Worm (Caenorhabditis elegans) whole organism, L1 larva: ENCODE data around the gene M60.6.

Experiments
- F16B12.6 ChIP-seq: fragments of 150-350 bp; optimal IDR thresholded peaks from 2 replicates; lab custom pipeline; 2014; ENCODE audit warnings: missing biosample characterization, missing genetic modification characterization
- aha-1 ChIP-seq: fragments of 150-350 bp; optimal IDR thresholded peaks from 2 replicates; lab custom pipeline; 2014; ENCODE audit warnings: missing biosample characterization, missing genetic modification characterization
- alr-1 ChIP-seq: fragments of 200-800 bp; sonication (Bioruptor generic); optimal IDR thresholded peaks from 2 replicates; lab custom pipeline; 2018; ENCODE audit warnings: borderline replicate concordance, mild to moderate bottlenecking, missing genetic modification characterization, missing compliant biosample characterization
- aly-2 ChIP-seq: fragments of 150-350 bp; optimal IDR thresholded peaks from 2 replicates; lab custom pipeline; 2014; ENCODE audit warnings: missing biosample characterization, missing genetic modification characterization
- ceh-82 ChIP-seq, 3 experiments: fragments of 150-350 bp in 1 of 3; sonication (generic microtip) in 2 of 3; optimal IDR thresholded peaks; 2 replicates each; lab custom pipeline; 2014 to 2017; ENCODE audit warnings: missing biosample characterization in 3 of 3, missing genetic modification characterization in 3 of 3
- ceh-88 ChIP-seq: fragments of 200-800 bp; sonication (Bioruptor generic); IDR thresholded peaks from 2 replicates; pipeline ENCODE4 v1.3.6; 2022; ENCODE audit warnings: missing genetic modification characterization, missing compliant biosample characterization
- dsc-1 ChIP-seq: sonication (generic microtip); optimal IDR thresholded peaks from 2 replicates; lab custom pipeline; 2016; ENCODE audit warnings: mild to moderate bottlenecking, missing genetic modification characterization, missing compliant biosample characterization
- efl-1 ChIP-seq, 4 experiments: fragments of 150-350 bp; optimal IDR thresholded peaks in 3 of 4; peaks in 1 of 4; 1 replicate in 1 of 4; 2 replicates in 3 of 4; lab custom pipeline; 2014; ENCODE audit warnings: missing biosample characterization in 2 of 4, missing genetic modification characterization in 2 of 4, missing genetic modification reagents in 2 of 4
- egl-13 ChIP-seq: sonication (generic microtip); optimal IDR thresholded peaks from 2 replicates; lab custom pipeline; 2016; ENCODE audit warnings: missing genotype, missing genetic modification reagents, missing genetic modification characterization, missing compliant biosample characterization
- egl-27 ChIP-seq, 2 experiments: fragments of 150-350 bp in 1 of 2; sonication (generic microtip); optimal IDR thresholded peaks; 3 replicates each; lab custom pipeline; 2017 to 2018; ENCODE audit warnings: missing biosample characterization in 2 of 2, missing genetic modification characterization in 2 of 2, missing genetic modification reagents in 2 of 2
- elt-2 ChIP-seq: sonication (generic microtip); optimal IDR thresholded peaks from 2 replicates; lab custom pipeline; 2016; ENCODE audit warnings: missing genetic modification characterization, mild to moderate bottlenecking, inconsistent platforms, missing compliant biosample characterization, missing genetic modification reagents
- ets-5 ChIP-seq: fragments of 200-800 bp; sonication (Bioruptor generic); IDR thresholded peaks from 2 replicates; pipeline ENCODE4 v1.3.6; 2022; ENCODE audit warnings: missing genetic modification characterization, missing compliant biosample characterization
- fkh-10 ChIP-seq: sonication (generic microtip); optimal IDR thresholded peaks from 2 replicates; lab custom pipeline; 2017; ENCODE audit warnings: missing biosample characterization, missing genetic modification reagents, missing genetic modification characterization
- fkh-4 ChIP-seq: sonication (generic microtip); optimal IDR thresholded peaks from 2 replicates; lab custom pipeline; 2016; ENCODE audit warnings: missing compliant biosample characterization, missing genetic modification characterization, borderline replicate concordance
- fos-1 ChIP-seq: fragments of 150-350 bp; optimal IDR thresholded peaks from 2 replicates; lab custom pipeline; 2014; ENCODE audit warnings: missing biosample characterization, missing genetic modification characterization
- grh-1 ChIP-seq: fragments of 200-800 bp; sonication (Bioruptor generic); IDR thresholded peaks from 2 replicates; pipeline ENCODE4 v1.3.6; 2022; ENCODE audit warnings: missing genetic modification reagents, missing genetic modification characterization, missing compliant biosample characterization
- hlh-4 ChIP-seq: sonication (generic microtip); optimal IDR thresholded peaks from 2 replicates; lab custom pipeline; 2016; ENCODE audit warnings: mild to moderate bottlenecking, missing genetic modification characterization, missing compliant biosample characterization
- irx-1 ChIP-seq: sonication (generic microtip); optimal IDR thresholded peaks from 2 replicates; lab custom pipeline; 2016; ENCODE audit warnings: missing genetic modification characterization, missing compliant biosample characterization
- isw-1 ChIP-seq: fragments of 200-800 bp; sonication (Bioruptor generic); IDR thresholded peaks from 2 replicates; pipeline ENCODE4 v1.3.6; 2022; ENCODE audit warnings: missing genetic modification characterization, missing compliant biosample characterization
- lin-13 ChIP-seq: fragments of 150-350 bp; optimal IDR thresholded peaks from 2 replicates; lab custom pipeline; 2014; ENCODE audit warnings: missing biosample characterization, missing genetic modification reagents, missing genetic modification characterization
- lin-14 ChIP-seq: fragments of 200-800 bp; sonication (Bioruptor generic); optimal IDR thresholded peaks from 2 replicates; lab custom pipeline; 2018; ENCODE audit warnings: mild to moderate bottlenecking, missing genetic modification characterization, moderate library complexity, missing compliant biosample characterization
- lin-35 ChIP-seq, 2 experiments: fragments of 150-350 bp; optimal IDR thresholded peaks; 2 replicates each; lab custom pipeline; 2014; ENCODE audit warnings: missing biosample characterization in 2 of 2, missing genetic modification characterization in 2 of 2, missing genetic modification reagents in 2 of 2
- lin-39 ChIP-seq: fragments of 150-350 bp; optimal IDR thresholded peaks from 2 replicates; lab custom pipeline; 2014; ENCODE audit warnings: missing biosample characterization, missing genetic modification reagents, missing genetic modification characterization
- lir-3 ChIP-seq: sonication (generic microtip); optimal IDR thresholded peaks from 2 replicates; lab custom pipeline; 2016; ENCODE audit warnings: mild to moderate bottlenecking, missing genetic modification characterization, moderate library complexity, missing compliant biosample characterization; ENCODE audit not compliant: poor library complexity
- lsy-2 ChIP-seq, 2 experiments: fragments of 150-350 bp; optimal IDR thresholded peaks; 2 replicates each; lab custom pipeline; 2014; ENCODE audit warnings: missing biosample characterization in 2 of 2, missing genetic modification characterization in 2 of 2
- mdl-1 ChIP-seq, 2 experiments: fragments of 150-350 bp; optimal IDR thresholded peaks; 2 replicates each; lab custom pipeline; 2014 to 2017; ENCODE audit warnings: missing biosample characterization in 2 of 2, missing genetic modification characterization in 2 of 2, inconsistent platforms in 1 of 2
- mef-2 ChIP-seq: fragments of 150-350 bp; optimal IDR thresholded peaks from 2 replicates; lab custom pipeline; 2014; ENCODE audit warnings: missing biosample characterization, missing genetic modification characterization
- mep-1 ChIP-seq: fragments of 150-350 bp; optimal IDR thresholded peaks from 2 replicates; lab custom pipeline; 2014; ENCODE audit warnings: missing biosample characterization, missing genetic modification characterization
- nhr-11 ChIP-seq: fragments of 150-350 bp; optimal IDR thresholded peaks from 2 replicates; lab custom pipeline; 2014; ENCODE audit warnings: missing biosample characterization, missing genetic modification characterization
- nhr-19 ChIP-seq: fragments of 200-800 bp; sonication (Bioruptor generic); conservative IDR thresholded peaks from 2 replicates; pipeline ENCODE4 v1.3.6; 2022; ENCODE audit warnings: missing genetic modification characterization, missing compliant biosample characterization
- nhr-20 ChIP-seq: sonication (generic microtip); optimal IDR thresholded peaks from 2 replicates; lab custom pipeline; 2016; ENCODE audit warnings: mild to moderate bottlenecking, missing genetic modification characterization, missing compliant biosample characterization
- nhr-237 ChIP-seq: fragments of 150-350 bp; optimal IDR thresholded peaks from 2 replicates; lab custom pipeline; 2014; ENCODE audit warnings: missing biosample characterization, missing genetic modification characterization
- nhr-28 ChIP-seq: fragments of 150-350 bp; optimal IDR thresholded peaks from 2 replicates; lab custom pipeline; 2014; ENCODE audit warnings: missing biosample characterization, missing genetic modification characterization
- nhr-47 ChIP-seq: sonication (generic microtip); optimal IDR thresholded peaks from 2 replicates; lab custom pipeline; 2016; ENCODE audit warnings: mild to moderate bottlenecking, missing genetic modification characterization, moderate library complexity, missing compliant biosample characterization
- nhr-71 ChIP-seq: sonication (generic microtip); optimal IDR thresholded peaks from 2 replicates; lab custom pipeline; 2016; ENCODE audit warnings: mild to moderate bottlenecking, missing genetic modification characterization, moderate library complexity, missing compliant biosample characterization
- nhr-76 ChIP-seq: sonication (generic microtip); optimal IDR thresholded peaks from 2 replicates; lab custom pipeline; 2017; ENCODE audit warnings: missing biosample characterization, missing genetic modification characterization
- nhr-77 ChIP-seq: fragments of 150-350 bp; optimal IDR thresholded peaks from 2 replicates; lab custom pipeline; 2014; ENCODE audit warnings: missing biosample characterization, missing genetic modification characterization
- nhr-84 ChIP-seq: sonication (generic microtip); optimal IDR thresholded peaks from 2 replicates; lab custom pipeline; 2017; ENCODE audit warnings: missing biosample characterization, missing genetic modification characterization
- nhr-85 ChIP-seq: sonication (generic microtip); peaks from one replicate; lab custom pipeline; 2016; ENCODE audit warnings: missing genetic modification characterization, inconsistent platforms, missing compliant biosample characterization
- pag-3 ChIP-seq: sonication (generic microtip); optimal IDR thresholded peaks from 2 replicates; lab custom pipeline; 2017; ENCODE audit warnings: missing genetic modification characterization, mild to moderate bottlenecking, missing compliant biosample characterization, antibody characterized with exemption, borderline replicate concordance; ENCODE audit not compliant: insufficient read depth
- pax-3 ChIP-seq: fragments of 200-800 bp; sonication (Bioruptor generic); optimal IDR thresholded peaks from 2 replicates; lab custom pipeline; 2018; ENCODE audit warnings: mild to moderate bottlenecking, missing genetic modification characterization, moderate library complexity, missing compliant biosample characterization
- pqm-1 ChIP-seq: sonication (generic microtip); optimal IDR thresholded peaks from 3 replicates; lab custom pipeline; 2017; ENCODE audit warnings: missing biosample characterization, missing genetic modification characterization
- skn-1 ChIP-seq: fragments of 150-350 bp; optimal IDR thresholded peaks from 2 replicates; lab custom pipeline; 2014; ENCODE audit warnings: missing biosample characterization, missing genetic modification characterization
- snpc-4 ChIP-seq: fragments of 150-350 bp; optimal IDR thresholded peaks from 2 replicates; lab custom pipeline; 2014; ENCODE audit warnings: missing biosample characterization, missing genetic modification characterization
- sox-4 ChIP-seq: sonication (generic microtip); optimal IDR thresholded peaks from 2 replicates; lab custom pipeline; 2016; ENCODE audit warnings: missing genetic modification characterization, missing compliant biosample characterization
- sptf-1 ChIP-seq: fragments of 150-350 bp; optimal IDR thresholded peaks from 2 replicates; lab custom pipeline; 2014; ENCODE audit warnings: missing biosample characterization, missing genetic modification characterization
- sup-37 ChIP-seq: fragments of 200-800 bp; sonication (Bioruptor generic); optimal IDR thresholded peaks from 2 replicates; lab custom pipeline; 2018; ENCODE audit warnings: mild to moderate bottlenecking, missing genetic modification characterization, missing compliant biosample characterization
- tbx-2 ChIP-seq: sonication (generic microtip); optimal IDR thresholded peaks from 2 replicates; lab custom pipeline; 2016; ENCODE audit warnings: missing genetic modification characterization, missing compliant biosample characterization
- unc-30 ChIP-seq: sonication (generic microtip); optimal IDR thresholded peaks from 2 replicates; lab custom pipeline; 2017; ENCODE audit warnings: missing biosample characterization, missing genetic modification characterization
- vab-15 ChIP-seq: sonication (generic microtip); optimal IDR thresholded peaks from 2 replicates; lab custom pipeline; 2017; ENCODE audit warnings: missing genotype, mild to moderate bottlenecking, missing genetic modification characterization, missing compliant biosample characterization
- xbp-1 ChIP-seq: sonication (generic microtip); optimal IDR thresholded peaks from 2 replicates; lab custom pipeline; 2016; ENCODE audit warnings: missing genetic modification characterization, missing compliant biosample characterization
- zip-4 ChIP-seq: fragments of 200-800 bp; sonication (Bioruptor generic); optimal IDR thresholded peaks from 2 replicates; lab custom pipeline; 2018; ENCODE audit warnings: mild to moderate bottlenecking, missing genetic modification characterization, moderate library complexity, missing compliant biosample characterization
- ztf-11 ChIP-seq, 2 experiments: sonication (generic microtip); optimal IDR thresholded peaks; 2 replicates each; lab custom pipeline; 2016 to 2017; ENCODE audit warnings: missing genetic modification characterization in 2 of 2, missing biosample characterization in 1 of 2, missing compliant biosample characterization in 1 of 2

Gene M60.6

ce11 chrX:8252293-8252692 lies at the start of gene M60.6:
Gene M60.6, minus strand, starts transcription at chrX:8252458.
- TF ChIP-seq alr-1 (no peak), vab-15 (tag; lab: Kevin White, UChicago) (no peak), lin-35 (GFP tag; optimal IDR thresholded peaks at IDR 0.05; lab: Kevin White, UChicago) (peak; percentile 4 to 5), fkh-10 (GFP tag; lab: Kevin White, UChicago) (peak; percentile 33), lsy-2 (tag; optimal IDR thresholded peaks at IDR 0.05; lab: Kevin White, UChicago) (peak in 1 of 2 experiments; percentile 42), snpc-4 (tag; lab: Kevin White, UChicago) (no peak), egl-27 (tag; optimal IDR thresholded peaks at IDR 0.05; lab: Kevin White, UChicago) (no peak), skn-1 (peak; percentile 7), isw-1 (peak; percentile 21; the same call in 1 of the 2 replicates), fkh-4 (tag; lab: Kevin White, UChicago) (no peak), egl-13 (tag; lab: Kevin White, UChicago) (peak; percentile 32), lir-3 (tag; lab: Kevin White, UChicago) (no peak), F16B12.6 (tag; lab: Kevin White, UChicago) (no peak), nhr-237 (tag; lab: Kevin White, UChicago) (no peak), nhr-28 (tag; lab: Kevin White, UChicago) (no peak), aly-2 (tag; lab: Kevin White, UChicago) (no peak), lin-13 (GFP tag; lab: Kevin White, UChicago) (no peak), nhr-47 (tag; lab: Kevin White, UChicago) (peak; percentile 60), mep-1 (tag; lab: Kevin White, UChicago) (peak; percentile 64), nhr-76 (tag; lab: Kevin White, UChicago) (no peak), grh-1 (GFP tag; lab: Robert Waterston, UW) (0 out of 2 replicates have a peak, but pooled peaks have one; percentile 22), aha-1 (no peak), ceh-82 (tag; optimal IDR thresholded peaks at IDR 0.05; lab: Kevin White, UChicago) (peak in 1 of 3 experiments; percentile 73), nhr-84 (tag; lab: Kevin White, UChicago) (no peak), hlh-4 (tag; lab: Kevin White, UChicago) (no peak), fos-1 (peak; percentile 16), lin-39 (no peak), sptf-1 (tag; lab: Kevin White, UChicago) (no peak), mef-2 (tag; lab: Kevin White, UChicago) (no peak), ztf-11 (tag; optimal IDR thresholded peaks at IDR 0.05; lab: Kevin White, UChicago) (no peak), pax-3 (no peak), dsc-1 (tag; lab: Kevin White, UChicago) (no peak), nhr-19 (GFP tag; lab: Robert Waterston, UW) (0 out of 2 replicates have a peak, but pooled peaks have one; percentile 18), elt-2 (tag; lab: Kevin White, UChicago) (no peak), mdl-1 (tag; optimal IDR thresholded peaks at IDR 0.05; lab: Kevin White, UChicago) (peak in 1 of 2 experiments; percentile 30), irx-1 (tag; lab: Kevin White, UChicago) (no peak), nhr-11 (tag; lab: Kevin White, UChicago) (no peak), pqm-1 (tag; lab: Kevin White, UChicago) (no peak), tbx-2 (tag; lab: Kevin White, UChicago) (peak; percentile 15), zip-4 (GFP tag; lab: Kevin White, UChicago) (no peak), nhr-85 (tag; lab: Kevin White, UChicago) (peak; percentile 87), xbp-1 (tag; lab: Kevin White, UChicago) (peak; percentile 28), pag-3 (tag; lab: Kevin White, UChicago) (no peak), sox-4 (tag; lab: Kevin White, UChicago) (peak; percentile 29), sup-37 (GFP tag; lab: Kevin White, UChicago) (no peak), unc-30 (no peak), nhr-77 (no peak), lin-14 (GFP tag; lab: Kevin White, UChicago) (peak; percentile 84), ceh-88 (GFP tag; lab: Robert Waterston, UW) (no peak), ets-5 (GFP tag; lab: Robert Waterston, UW) (no peak), nhr-71 (peak; percentile 52), nhr-20 (tag; lab: Kevin White, UChicago) (peak; percentile 48), efl-1 (optimal IDR thresholded peaks at IDR 0.05; lab: Kevin White, UChicago) (peak; percentile 16 to 32), efl-1 (GFP tag; optimal IDR thresholded peaks at IDR 0.05 in 1 of 2; lab: Kevin White, UChicago) (no peak)
